Worm (Caenorhabditis elegans): ENCODE data around the gene srv-34.

ce11 chrV:16346406-16347108 lies 28.0 kb downstream of the srv-34 start, which contains the start of the genes W08G11.5 and W08G11.1:
- TF ChIP-seq ZK546.5 (tag; optimal IDR thresholded peaks at IDR 0.05) (no peak), tag-97 (GFP tag; IDR thresholded peaks at IDR 0.05) (no peak)
